Worm (Caenorhabditis elegans): ENCODE results near the gene mrck-1.

The mrck-1 gene

ce11 chrV:6217142-6217541 is 49.9 kb downstream of the mrck-1 start:
- TF ChIP-seq pha-4 (tag; optimal IDR thresholded peaks at IDR 0.05) (no peak), nhr-76 (tag; optimal IDR thresholded peaks at IDR 0.05) (no peak), unc-62 (GFP tag; optimal IDR thresholded peaks at IDR 0.05) (no peak), R02D3.7 (tag; optimal IDR thresholded peaks at IDR 0.05) (no peak), fkh-10 (GFP tag; optimal IDR thresholded peaks at IDR 0.05) (no peak)

ce11 chrV:6214465-6214864 is 52.6 kb downstream of the mrck-1 start:
- no peak for TF ChIP-seq eor-1 (tag; optimal IDR thresholded peaks at IDR 0.05)
- TF ChIP-seq nfya-1 (tag; optimal IDR thresholded peaks at IDR 0.05; ENCODE audit: insufficient read depth), result no peak
- TF ChIP-seq nhr-237 (tag; optimal IDR thresholded peaks at IDR 0.05), result no peak
- TF ChIP-seq ama-1 (optimal IDR thresholded peaks at IDR 0.05), result no peak
- no peak for TF ChIP-seq nhr-11 (tag; optimal IDR thresholded peaks at IDR 0.05)
- TF ChIP-seq sea-2 (GFP tag; optimal IDR thresholded peaks at IDR 0.05), result no peak
- TF ChIP-seq ceh-28 (tag; optimal IDR thresholded peaks at IDR 0.05), result no peak
- TF ChIP-seq egl-5 (tag; optimal IDR thresholded peaks at IDR 0.05), result no peak
- no peak for TF ChIP-seq ZK546.5 (tag; optimal IDR thresholded peaks at IDR 0.05)
- TF ChIP-seq R02D3.7 (tag; optimal IDR thresholded peaks at IDR 0.05), result no peak
- no peak for TF ChIP-seq mdl-1 (tag; optimal IDR thresholded peaks at IDR 0.05)
- TF ChIP-seq aly-2 (tag; optimal IDR thresholded peaks at IDR 0.05), result no peak
- TF ChIP-seq jun-1 (tag; optimal IDR thresholded peaks at IDR 0.05), result no peak
- no peak for TF ChIP-seq ceh-16 (tag; optimal IDR thresholded peaks at IDR 0.05)

DNA sequence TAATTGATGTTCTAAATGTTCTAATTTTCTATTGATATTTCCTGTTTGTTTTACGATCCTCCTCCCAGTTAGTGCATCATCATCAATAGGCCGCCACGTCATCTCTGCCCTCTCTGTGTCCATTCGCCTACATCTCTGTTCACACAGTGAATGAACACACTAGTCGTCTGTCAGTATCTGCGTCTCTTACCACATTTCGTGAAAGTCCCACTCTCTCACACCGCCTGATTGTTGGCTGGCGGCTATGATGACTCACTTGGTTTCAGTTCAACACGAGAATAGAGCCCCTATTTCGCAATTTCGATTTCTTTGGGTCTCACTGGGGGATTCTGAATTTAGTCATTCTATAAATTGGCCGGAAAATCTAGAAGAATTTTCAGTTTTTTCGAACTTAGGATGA is 53.2 kb downstream of the mrck-1 start:
- TF ChIP-seq mdl-1 (tag; optimal IDR thresholded peaks at IDR 0.05), result peak; percentile 57
- TF ChIP-seq ceh-9 (tag; optimal IDR thresholded peaks at IDR 0.05), result no peak
- peak; percentile 91 for TF ChIP-seq fos-1 (tag; optimal IDR thresholded peaks at IDR 0.05)
- TF ChIP-seq hmg-11 (tag; optimal IDR thresholded peaks at IDR 0.05), result peak; percentile 61
- peak; percentile 18 for TF ChIP-seq snpc-4 (tag; optimal IDR thresholded peaks at IDR 0.05)
- peak; percentile 76 for TF ChIP-seq nfya-1 (tag; optimal IDR thresholded peaks at IDR 0.05; ENCODE audit: insufficient read depth)
- TF ChIP-seq zag-1 (tag; optimal IDR thresholded peaks at IDR 0.05), result no peak
- no peak for TF ChIP-seq ama-1 (optimal IDR thresholded peaks at IDR 0.05)
- peak; percentile 53 for TF ChIP-seq nhr-43 (tag; optimal IDR thresholded peaks at IDR 0.05; ENCODE audit: poor library complexity, severe bottlenecking)
- peak; percentile 68 for TF ChIP-seq egl-5 (tag; optimal IDR thresholded peaks at IDR 0.05)
- TF ChIP-seq lin-15B (tag; optimal IDR thresholded peaks at IDR 0.05), result peak; percentile 9
- peak; percentile 78 for TF ChIP-seq skn-1 (tag; optimal IDR thresholded peaks at IDR 0.05)
- TF ChIP-seq fkh-10 (GFP tag; optimal IDR thresholded peaks at IDR 0.05), result peak; percentile 8
- peak; percentile 6 for TF ChIP-seq R02D3.7 (tag; optimal IDR thresholded peaks at IDR 0.05)
- TF ChIP-seq ceh-16 (tag; optimal IDR thresholded peaks at IDR 0.05), result no peak
- TF ChIP-seq elt-2 (tag; optimal IDR thresholded peaks at IDR 0.05), result peak; percentile 10
- TF ChIP-seq ztf-11 (tag; optimal IDR thresholded peaks at IDR 0.05), result no peak
- TF ChIP-seq egl-27 (tag; optimal IDR thresholded peaks at IDR 0.05), result peak; percentile 20
- peak; percentile 10 for TF ChIP-seq lin-39 (tag; optimal IDR thresholded peaks at IDR 0.05)
- peak; percentile 69 for TF ChIP-seq nhr-23 (tag; optimal IDR thresholded peaks at IDR 0.05)
- no peak for TF ChIP-seq ZK546.5 (tag; optimal IDR thresholded peaks at IDR 0.05)
- TF ChIP-seq ceh-28 (tag; optimal IDR thresholded peaks at IDR 0.05), result peak; percentile 40
- TF ChIP-seq jun-1 (tag; optimal IDR thresholded peaks at IDR 0.05), result peak; percentile 94
- TF ChIP-seq nhr-67 (tag; optimal IDR thresholded peaks at IDR 0.05), result no peak
- TF ChIP-seq pha-4 (tag; optimal IDR thresholded peaks at IDR 0.05), result peak; percentile 84
- TF ChIP-seq nhr-25 (tag; optimal IDR thresholded peaks at IDR 0.05), result peak; percentile 41
- peak; percentile 77 for TF ChIP-seq pqm-1 (tag; optimal IDR thresholded peaks at IDR 0.05)

- no peak for TF ChIP-seq sea-2 (GFP tag; optimal IDR thresholded peaks at IDR 0.05)
- no peak for TF ChIP-seq aly-2 (tag; optimal IDR thresholded peaks at IDR 0.05)
- TF ChIP-seq lin-15B (tag; optimal IDR thresholded peaks at IDR 0.05), result peak; percentile 9
- no peak for TF ChIP-seq ceh-28 (tag; optimal IDR thresholded peaks at IDR 0.05)
- no peak for TF ChIP-seq ama-1 (optimal IDR thresholded peaks at IDR 0.05)
- no peak for TF ChIP-seq pqm-1 (tag; optimal IDR thresholded peaks at IDR 0.05)
- TF ChIP-seq nhr-43 (tag; optimal IDR thresholded peaks at IDR 0.05; ENCODE audit: poor library complexity, severe bottlenecking), result no peak
- TF ChIP-seq egl-27 (tag; optimal IDR thresholded peaks at IDR 0.05), result no peak
- TF ChIP-seq ztf-4 (tag; optimal IDR thresholded peaks at IDR 0.05), result no peak
- TF ChIP-seq eor-1 (tag; optimal IDR thresholded peaks at IDR 0.05), result no peak
- no peak for TF ChIP-seq zag-1 (tag; optimal IDR thresholded peaks at IDR 0.05)
- no peak for TF ChIP-seq lin-39 (tag; optimal IDR thresholded peaks at IDR 0.05)
- no peak for TF ChIP-seq nhr-77 (tag; optimal IDR thresholded peaks at IDR 0.05)
- no peak for TF ChIP-seq nhr-12 (tag; optimal IDR thresholded peaks at IDR 0.05)
- TF ChIP-seq elt-2 (tag; optimal IDR thresholded peaks at IDR 0.05), result no peak
- TF ChIP-seq nhr-23 (tag; optimal IDR thresholded peaks at IDR 0.05), result peak; percentile 6
- no peak for TF ChIP-seq nhr-76 (tag; optimal IDR thresholded peaks at IDR 0.05)
- TF ChIP-seq mml-1 (tag; optimal IDR thresholded peaks at IDR 0.05), result no peak
- no peak for TF ChIP-seq fos-1 (tag; optimal IDR thresholded peaks at IDR 0.05)
- peak; percentile 41 for TF ChIP-seq pha-4 (tag; optimal IDR thresholded peaks at IDR 0.05)
Measured at ce11 chrV:6213216-6213735, 53.8 kb downstream of the mrck-1 start.
